Worm (Caenorhabditis elegans) whole organism, young adult: ENCODE results near the gene mtpn-1.

Experiments used
- C06A6.2 ChIP-seq: fragments of 200-800 bp; sonication (Bioruptor generic); conservative IDR thresholded peaks from 2 replicates; pipeline ENCODE4 v1.3.6; 2022; ENCODE audit warnings: missing genetic modification characterization, missing compliant biosample characterization
- C17E4.6 ChIP-seq: fragments of 200-800 bp; sonication (Bioruptor generic); IDR thresholded peaks from 2 replicates; pipeline ENCODE4 v1.3.6; 2022; ENCODE audit warnings: missing genetic modification reagents, missing genetic modification characterization, missing compliant biosample characterization
- D2030.7 ChIP-seq: fragments of 200-800 bp; sonication (Bioruptor generic); IDR thresholded peaks from 2 replicates; pipeline ENCODE4 v1.3.6; 2022; ENCODE audit warnings: missing genetic modification reagents, missing genetic modification characterization, missing compliant biosample characterization
- F33H1.4 ChIP-seq: fragments of 200-800 bp; sonication (Bioruptor generic); IDR thresholded peaks from 2 replicates; pipeline ENCODE4 v1.3.6; 2022; ENCODE audit warnings: missing genetic modification reagents, missing genetic modification characterization, missing compliant biosample characterization
- F39B2.1 ChIP-seq: fragments of 200-800 bp; sonication (Bioruptor generic); IDR thresholded peaks from 2 replicates; pipeline ENCODE4 v1.3.6; 2022; ENCODE audit warnings: missing genetic modification reagents, missing genetic modification characterization, missing compliant biosample characterization
- F49E8.2 ChIP-seq: sonication (generic microtip); optimal IDR thresholded peaks from 3 replicates; lab custom pipeline; 2017; ENCODE audit warnings: missing genetic modification characterization, mild to moderate bottlenecking, missing compliant biosample characterization, antibody characterized with exemption, moderate library complexity; ENCODE audit not compliant: insufficient read depth
- F52B5.7 ChIP-seq: sonication (generic microtip); optimal IDR thresholded peaks from 2 replicates; lab custom pipeline; 2016; ENCODE audit warnings: mild to moderate bottlenecking, missing genetic modification characterization, missing compliant biosample characterization
- F55B11.4 ChIP-seq: sonication (generic microtip); optimal IDR thresholded peaks from 2 replicates; lab custom pipeline; 2016; ENCODE audit warnings: missing compliant biosample characterization, missing genetic modification characterization, borderline replicate concordance; ENCODE audit not compliant: insufficient read depth
- F57A8.1 ChIP-seq: fragments of 200-800 bp; sonication (Bioruptor generic); optimal IDR thresholded peaks from 2 replicates; lab custom pipeline; 2018; ENCODE audit warnings: mild to moderate bottlenecking, missing genetic modification characterization, moderate library complexity, missing compliant biosample characterization
- F57C9.4 ChIP-seq: sonication (generic microtip); optimal IDR thresholded peaks from 2 replicates; lab custom pipeline; 2017; ENCODE audit warnings: mild to moderate bottlenecking, missing genetic modification characterization, missing compliant biosample characterization
- K11D2.4 ChIP-seq: fragments of 200-800 bp; sonication (Bioruptor generic); IDR thresholded peaks from 2 replicates; pipeline ENCODE4 v1.3.6; 2022; ENCODE audit warnings: missing genetic modification reagents, missing genetic modification characterization, missing compliant biosample characterization
- K12H6.12 ChIP-seq: fragments of 200-800 bp; sonication (Bioruptor generic); optimal IDR thresholded peaks from 2 replicates; lab custom pipeline; 2018; ENCODE audit warnings: mild to moderate bottlenecking, missing genetic modification characterization, missing compliant biosample characterization
- T26A5.8 ChIP-seq: sonication (generic microtip); optimal IDR thresholded peaks from 2 replicates; lab custom pipeline; 2016; ENCODE audit warnings: missing genetic modification characterization, missing compliant biosample characterization
- Y67H2A.10 ChIP-seq: fragments of 200-800 bp; sonication (Bioruptor generic); conservative IDR thresholded peaks from 2 replicates; pipeline ENCODE4 v1.3.6; 2022; ENCODE audit warnings: missing genetic modification reagents, missing genetic modification characterization, missing compliant biosample characterization
- Y79H2A.3 ChIP-seq: fragments of 200-800 bp; sonication (Bioruptor generic); conservative IDR thresholded peaks from 2 replicates; pipeline ENCODE4 v1.3.6; 2022; ENCODE audit warnings: missing genetic modification reagents, missing genetic modification characterization, missing compliant biosample characterization
- ama-1 ChIP-seq, 3 experiments: fragments of 150-350 bp in 1 of 3; sonication (generic microtip) in 2 of 3; optimal IDR thresholded peaks; 2 replicates each; lab custom pipeline; 2014 to 2018; ENCODE audit warnings: missing biosample characterization in 2 of 3, missing genetic modification characterization in 2 of 3, missing genetic modification reagents in 2 of 3
- atf-7 ChIP-seq: sonication (generic microtip); optimal IDR thresholded peaks from 2 replicates; lab custom pipeline; 2017; ENCODE audit warnings: mild to moderate bottlenecking, missing genetic modification characterization, missing compliant biosample characterization
- athp-1 ChIP-seq: sonication (generic microtip); optimal IDR thresholded peaks from 2 replicates; lab custom pipeline; 2017; ENCODE audit warnings: mild to moderate bottlenecking, missing genetic modification characterization, missing compliant biosample characterization
- bed-1 ChIP-seq: fragments of 200-800 bp; sonication (Bioruptor generic); IDR thresholded peaks from 2 replicates; pipeline ENCODE4 v1.3.6; 2022; ENCODE audit warnings: missing genetic modification reagents, missing genetic modification characterization, missing compliant biosample characterization
- bed-2 ChIP-seq: fragments of 200-800 bp; sonication (Bioruptor generic); IDR thresholded peaks from 2 replicates; pipeline ENCODE4 v1.3.6; 2022; ENCODE audit warnings: missing genetic modification reagents, missing genetic modification characterization, missing compliant biosample characterization
- cebp-1 ChIP-seq, 2 experiments: fragments of 200-800 bp in 1 of 2; sonication (Bioruptor generic) in 1 of 2; sonication (generic microtip) in 1 of 2; IDR thresholded peaks in 1 of 2; optimal IDR thresholded peaks in 1 of 2; 2 replicates each; pipeline versions ENCODE4 v1.3.6 to Lab custom; 2017 to 2022; ENCODE audit warnings: missing compliant biosample characterization in 2 of 2, missing genetic modification characterization in 2 of 2, mild to moderate bottlenecking in 1 of 2, missing genetic modification reagents in 1 of 2, moderate library complexity in 1 of 2
- ceh-100 ChIP-seq: fragments of 200-800 bp; sonication (Bioruptor generic); IDR thresholded peaks from 2 replicates; pipeline ENCODE4 v1.3.6; 2022; ENCODE audit warnings: missing genetic modification reagents, missing genetic modification characterization, missing compliant biosample characterization
- ceh-91 ChIP-seq: fragments of 200-800 bp; sonication (Bioruptor generic); IDR thresholded peaks from 2 replicates; pipeline ENCODE4 v1.3.6; 2022; ENCODE audit warnings: missing genetic modification reagents, missing genetic modification characterization, missing compliant biosample characterization
- dox-1 ChIP-seq: fragments of 200-800 bp; sonication (Bioruptor generic); IDR thresholded peaks from 2 replicates; pipeline ENCODE4 v1.3.6; 2022; ENCODE audit warnings: missing genetic modification reagents, missing genetic modification characterization, missing compliant biosample characterization
- dpl-1 ChIP-seq: fragments of 150-350 bp; optimal IDR thresholded peaks from 2 replicates; lab custom pipeline; 2014; ENCODE audit warnings: missing biosample characterization, missing genetic modification reagents, missing genetic modification characterization
- egl-18 ChIP-seq: fragments of 200-800 bp; sonication (Bioruptor generic); IDR thresholded peaks from 2 replicates; pipeline ENCODE4 v1.3.6; 2022; ENCODE audit warnings: missing genetic modification reagents, missing genetic modification characterization, missing compliant biosample characterization
- egrh-3 ChIP-seq: fragments of 200-800 bp; sonication (Bioruptor generic); IDR thresholded peaks from 2 replicates; pipeline ENCODE4 v1.3.6; 2022; ENCODE audit warnings: missing genetic modification reagents, missing genetic modification characterization, missing compliant biosample characterization
- ekl-4 ChIP-seq: fragments of 200-800 bp; sonication (Bioruptor generic); IDR thresholded peaks from 2 replicates; pipeline ENCODE4 v1.3.6; 2022; ENCODE audit warnings: missing genetic modification reagents, missing genetic modification characterization, missing compliant biosample characterization
- gei-17 ChIP-seq: fragments of 200-800 bp; sonication (Bioruptor generic); optimal IDR thresholded peaks from 2 replicates; lab custom pipeline; 2018; ENCODE audit warnings: mild to moderate bottlenecking, missing genetic modification characterization, missing compliant biosample characterization
- lag-1 ChIP-seq: fragments of 200-800 bp; sonication (Bioruptor generic); IDR thresholded peaks from 2 replicates; pipeline ENCODE4 v1.3.6; 2022; ENCODE audit warnings: missing genetic modification reagents, missing genetic modification characterization, missing compliant biosample characterization
- let-526 ChIP-seq: fragments of 200-800 bp; sonication (Bioruptor generic); IDR thresholded peaks from 2 replicates; pipeline ENCODE4 v1.3.6; 2022; ENCODE audit warnings: missing genetic modification reagents, missing genetic modification characterization, missing compliant biosample characterization
- lin-40 ChIP-seq: sonication (generic microtip); optimal IDR thresholded peaks from 2 replicates; lab custom pipeline; 2016; ENCODE audit warnings: missing genetic modification characterization, mild to moderate bottlenecking, missing compliant biosample characterization, missing genotype, missing genetic modification reagents
- lin-54 ChIP-seq: fragments of 200-800 bp; sonication (Bioruptor generic); optimal IDR thresholded peaks from 2 replicates; lab custom pipeline; 2018; ENCODE audit warnings: mild to moderate bottlenecking, missing genetic modification characterization, missing compliant biosample characterization
- lsl-1 ChIP-seq: fragments of 200-800 bp; sonication (Bioruptor generic); optimal IDR thresholded peaks from 2 replicates; lab custom pipeline; 2018; ENCODE audit warnings: mild to moderate bottlenecking, missing genetic modification characterization, moderate library complexity, missing compliant biosample characterization
- madf-8 ChIP-seq: fragments of 200-800 bp; sonication (Bioruptor generic); conservative IDR thresholded peaks from 2 replicates; pipeline ENCODE4 v1.3.6; 2022; ENCODE audit warnings: missing genetic modification reagents, missing genetic modification characterization, missing compliant biosample characterization
- mcd-1 ChIP-seq: fragments of 200-800 bp; sonication (Bioruptor generic); IDR thresholded peaks from 2 replicates; pipeline ENCODE4 v1.3.6; 2022; ENCODE audit warnings: missing genetic modification reagents, missing genetic modification characterization, missing compliant biosample characterization
- mel-28 ChIP-seq: sonication (generic microtip); optimal IDR thresholded peaks from 2 replicates; lab custom pipeline; 2016; ENCODE audit warnings: borderline replicate concordance, mild to moderate bottlenecking, missing genetic modification characterization, missing compliant biosample characterization
- mes-4 ChIP-seq: sonication (generic microtip); optimal IDR thresholded peaks from 2 replicates; lab custom pipeline; 2016; ENCODE audit warnings: missing genotype, missing genetic modification characterization, missing compliant biosample characterization
- mxl-1 ChIP-seq: sonication (generic microtip); optimal IDR thresholded peaks from 2 replicates; lab custom pipeline; 2016; ENCODE audit warnings: missing genetic modification characterization, missing compliant biosample characterization
- rcor-1 ChIP-seq: fragments of 200-800 bp; sonication (Bioruptor generic); IDR thresholded peaks from 2 replicates; pipeline ENCODE4 v1.3.6; 2022; ENCODE audit warnings: missing genetic modification reagents, missing genetic modification characterization, missing compliant biosample characterization
- rec-8 ChIP-seq, 2 experiments: sonication (generic microtip); optimal IDR thresholded peaks; 2 replicates each; lab custom pipeline; 2016; ENCODE audit warnings: mild to moderate bottlenecking in 2 of 2, missing genetic modification characterization in 2 of 2, missing genetic modification reagents in 2 of 2, missing genotype in 2 of 2, missing biosample characterization in 1 of 2, missing compliant biosample characterization in 1 of 2, moderate library complexity in 1 of 2
- snpc-1.3 ChIP-seq: sonication (generic microtip); optimal IDR thresholded peaks from 2 replicates; lab custom pipeline; 2017; ENCODE audit warnings: missing genetic modification characterization, mild to moderate bottlenecking, missing compliant biosample characterization, antibody characterized with exemption, moderate library complexity, missing genotype, missing genetic modification reagents; ENCODE audit not compliant: insufficient read depth
- snpc-3.4 ChIP-seq: sonication (generic microtip); optimal IDR thresholded peaks from 2 replicates; lab custom pipeline; 2017; ENCODE audit warnings: missing genetic modification characterization, mild to moderate bottlenecking, missing compliant biosample characterization, antibody characterized with exemption, moderate library complexity, missing genotype, missing genetic modification reagents
- unc-130 ChIP-seq: sonication (generic microtip); optimal IDR thresholded peaks from 2 replicates; lab custom pipeline; 2016; ENCODE audit warnings: missing genetic modification reagents, missing genetic modification characterization, missing compliant biosample characterization
- ztf-22 ChIP-seq: fragments of 200-800 bp; sonication (Bioruptor generic); optimal IDR thresholded peaks from 2 replicates; lab custom pipeline; 2018; ENCODE audit warnings: mild to moderate bottlenecking, missing genetic modification characterization, moderate library complexity, missing compliant biosample characterization
- ztf-26 ChIP-seq: sonication (generic microtip); optimal IDR thresholded peaks from 2 replicates; lab custom pipeline; 2017; ENCODE audit warnings: missing genetic modification characterization, missing compliant biosample characterization
- ztf-28 ChIP-seq: fragments of 200-800 bp; sonication (Bioruptor generic); IDR thresholded peaks from 2 replicates; pipeline ENCODE4 v1.3.6; 2022; ENCODE audit warnings: missing genetic modification reagents, missing genetic modification characterization, missing compliant biosample characterization
- ztf-3 ChIP-seq: fragments of 200-800 bp; sonication (Bioruptor generic); optimal IDR thresholded peaks from 2 replicates; lab custom pipeline; 2018; ENCODE audit warnings: mild to moderate bottlenecking, missing genetic modification characterization, missing compliant biosample characterization

Gene mtpn-1

ce11 chrX:2432459-2432858 is 25.2 kb downstream of the mtpn-1 start:
- TF ChIP-seq mes-4 (no peak), ztf-28 (no peak), cebp-1 (GFP tag; IDR thresholded peaks at IDR 0.05; lab: Robert Waterston, UW) (0 out of 2 replicates have a peak, but pooled peaks have one; percentile 29), cebp-1 (tag; optimal IDR thresholded peaks at IDR 0.05; lab: Kevin White, UChicago) (no peak), dox-1 (GFP tag; lab: Robert Waterston, UW) (peak; percentile 55; the same call in 1 of the 2 replicates), ceh-100 (GFP tag; lab: Robert Waterston, UW) (no peak), egl-18 (GFP tag; lab: Robert Waterston, UW) (no peak), rec-8 (tag; optimal IDR thresholded peaks at IDR 0.05; lab: Kevin White, UChicago) (no peak), F57C9.4 (tag; lab: Kevin White, UChicago) (no peak), F55B11.4 (tag; lab: Kevin White, UChicago) (no peak), T26A5.8 (no peak), gei-17 (GFP tag; lab: Kevin White, UChicago) (no peak), mel-28 (no peak), ztf-3 (no peak), D2030.7 (GFP tag; lab: Robert Waterston, UW) (no peak), ama-1 (optimal IDR thresholded peaks at IDR 0.05; lab: Kevin White, UChicago) (no peak), ama-1 (GFP tag; optimal IDR thresholded peaks at IDR 0.05; lab: Kevin White, UChicago) (no peak), F33H1.4 (no peak), bed-2 (no peak), lsl-1 (no peak), C17E4.6 (GFP tag; lab: Robert Waterston, UW) (no peak), atf-7 (no peak), F39B2.1 (GFP tag; lab: Robert Waterston, UW) (no peak), bed-1 (GFP tag; lab: Robert Waterston, UW) (no peak), ekl-4 (GFP tag; lab: Robert Waterston, UW) (0 out of 2 replicates have a peak, but pooled peaks have one; percentile 26), ceh-91 (GFP tag; lab: Robert Waterston, UW) (no peak), lin-54 (GFP tag; lab: Kevin White, UChicago) (no peak), unc-130 (GFP tag; lab: Kevin White, UChicago) (no peak), C06A6.2 (GFP tag; lab: Robert Waterston, UW) (no peak), ztf-26 (peak; percentile 20), K11D2.4 (GFP tag; lab: Robert Waterston, UW) (no peak), lag-1 (GFP tag; lab: Robert Waterston, UW) (no peak), egrh-3 (GFP tag; lab: Robert Waterston, UW) (peak; percentile 93), Y79H2A.3 (GFP tag; lab: Robert Waterston, UW) (no peak), mcd-1 (GFP tag; lab: Robert Waterston, UW) (no peak; the same call in 1 of the 2 replicates), madf-8 (GFP tag; lab: Robert Waterston, UW) (no peak), let-526 (GFP tag; lab: Robert Waterston, UW) (no peak), dpl-1 (no peak), ztf-22 (GFP tag; lab: Kevin White, UChicago) (no peak), F57A8.1 (no peak), F49E8.2 (tag; lab: Kevin White, UChicago) (no peak), F52B5.7 (tag; lab: Kevin White, UChicago) (no peak), rcor-1 (GFP tag; lab: Robert Waterston, UW) (no peak), snpc-1.3 (tag; lab: Kevin White, UChicago) (no peak), athp-1 (tag; lab: Kevin White, UChicago) (no peak), snpc-3.4 (no peak), Y67H2A.10 (GFP tag; lab: Robert Waterston, UW) (no peak), K12H6.12 (tag; lab: Kevin White, UChicago) (peak; percentile 54), mxl-1 (tag; lab: Kevin White, UChicago) (no peak), lin-40 (peak; percentile 44)
